Worm (Caenorhabditis elegans): ENCODE measurements around the gene srx-6.

DNA sequence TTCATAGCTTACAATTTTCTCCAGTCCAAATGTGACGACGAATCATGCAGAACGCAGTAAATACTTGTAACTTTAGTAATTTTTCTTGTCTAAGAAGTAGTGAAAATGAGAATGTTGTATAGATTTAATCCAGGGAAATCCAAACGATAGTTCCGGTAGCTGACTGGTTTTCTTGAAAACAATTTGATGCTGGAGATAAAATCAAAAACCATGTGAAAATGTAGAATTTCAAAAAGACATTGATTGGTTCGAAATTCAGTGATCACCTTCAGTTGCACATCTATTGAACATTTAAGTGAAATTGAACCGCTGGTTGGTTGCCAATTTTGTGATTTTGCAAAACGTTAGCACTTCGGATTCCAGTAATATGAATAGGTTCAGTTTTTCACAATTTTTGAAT, 49.1 kb downstream of the srx-6 start, which contains the start of gene C13A2.9:
- TF ChIP-seq elt-1 (tag; optimal IDR thresholded peaks at IDR 0.05), result no peak
- TF ChIP-seq ZK546.5 (tag; optimal IDR thresholded peaks at IDR 0.05), result no peak
- no peak for TF ChIP-seq lin-39 (tag; optimal IDR thresholded peaks at IDR 0.05)
- no peak for TF ChIP-seq nhr-237 (tag; optimal IDR thresholded peaks at IDR 0.05)
- no peak for TF ChIP-seq nhr-67 (tag; optimal IDR thresholded peaks at IDR 0.05)
- no peak for TF ChIP-seq egl-27 (tag; optimal IDR thresholded peaks at IDR 0.05)
- no peak for TF ChIP-seq nhr-25 (tag; optimal IDR thresholded peaks at IDR 0.05)
- TF ChIP-seq nhr-77 (tag; optimal IDR thresholded peaks at IDR 0.05), result no peak
- TF ChIP-seq ama-1 (optimal IDR thresholded peaks at IDR 0.05), result no peak
- no peak for TF ChIP-seq aly-2 (tag; optimal IDR thresholded peaks at IDR 0.05)
- no peak for TF ChIP-seq ztf-4 (tag; optimal IDR thresholded peaks at IDR 0.05)
- no peak for TF ChIP-seq pha-4 (tag; optimal IDR thresholded peaks at IDR 0.05)

Data from whole organism, L3 larva.